Fruit fly (Drosophila melanogaster) whole organism, embryonic: Measurements from ENCODE around the gene TTLL1A.
A peak's percentile ranks its signal among the peaks of the same experiment; 100 is the strongest.

Source experiments
- Antp ChIP-seq: fragments of 200-800 bp; sonication (Bioruptor generic); optimal IDR thresholded peaks from 3 replicates; lab custom pipeline; 2016; ENCODE audit warnings: missing biosample characterization, missing genetic modification characterization
- BEAF-32 ChIP-seq: fragments of 200-800 bp; sonication (Bioruptor generic); optimal IDR thresholded peaks from 3 replicates; lab custom pipeline; 2017; ENCODE audit warnings: missing biosample characterization, missing genetic modification characterization, mild to moderate bottlenecking, moderate library complexity, missing genetic modification reagents
- CG17359 ChIP-seq: fragments of 200-800 bp; sonication (Bioruptor generic); optimal IDR thresholded peaks from 3 replicates; lab custom pipeline; 2018; ENCODE audit warnings: missing biosample characterization, mild to moderate bottlenecking, missing genetic modification characterization, moderate library complexity
- CG2116 ChIP-seq: fragments of 200-800 bp; sonication (Bioruptor generic); optimal IDR thresholded peaks from 3 replicates; lab custom pipeline; 2018; ENCODE audit warnings: missing biosample characterization, mild to moderate bottlenecking, missing genetic modification characterization
- CG2202 ChIP-seq: fragments of 200-800 bp; sonication (Bioruptor generic); optimal IDR thresholded peaks from 2 replicates; lab custom pipeline; 2018; ENCODE audit warnings: missing biosample characterization, mild to moderate bottlenecking, missing genetic modification characterization
- CG2875 ChIP-seq: fragments of 200-800 bp; sonication (Bioruptor generic); optimal IDR thresholded peaks from 2 replicates; lab custom pipeline; 2017; ENCODE audit warnings: missing biosample characterization, mild to moderate bottlenecking, missing genetic modification characterization, missing genetic modification reagents
- CG4424 ChIP-seq: fragments of 200-800 bp; sonication (Bioruptor generic); optimal IDR thresholded peaks from 3 replicates; lab custom pipeline; 2016; ENCODE audit warnings: missing biosample characterization, missing genetic modification characterization
- CG4707 ChIP-seq: fragments of 200-800 bp; sonication (Bioruptor generic); optimal IDR thresholded peaks from 2 replicates; lab custom pipeline; 2018; ENCODE audit warnings: missing biosample characterization, mild to moderate bottlenecking, missing genetic modification characterization, moderate library complexity
- CG7372 ChIP-seq: fragments of 200-800 bp; sonication (Bioruptor generic); IDR thresholded peaks from 2 replicates; pipeline ENCODE4 v1.3.6; 2022; ENCODE audit warnings: missing biosample characterization, missing genetic modification characterization
- CG8290 ChIP-seq, 3 experiments: fragments of 200-800 bp; sonication (Bioruptor generic); optimal IDR thresholded peaks; 2 replicates each; lab custom pipeline; 2016 to 2019; ENCODE audit warnings: missing biosample characterization in 3 of 3, missing genetic modification characterization in 3 of 3, mild to moderate bottlenecking in 2 of 3, moderate library complexity in 1 of 3
- HLH4C ChIP-seq: fragments of 200-800 bp; sonication (Bioruptor generic); IDR thresholded peaks from 3 replicates; pipeline ENCODE4 v1.3.6; 2022; ENCODE audit warnings: missing biosample characterization, missing genetic modification characterization; ENCODE audit not compliant: partially characterized antibody
- Opbp ChIP-seq: fragments of 200-800 bp; sonication (Bioruptor generic); IDR thresholded peaks from 3 replicates; pipeline ENCODE4 v1.3.6; 2022; ENCODE audit warnings: missing biosample characterization, missing genetic modification characterization; ENCODE audit not compliant: partially characterized antibody
- Spps ChIP-seq: fragments of 200-800 bp; sonication (Bioruptor generic); optimal IDR thresholded peaks from 2 replicates; lab custom pipeline; 2018; ENCODE audit warnings: missing biosample characterization, mild to moderate bottlenecking, missing genetic modification characterization
- cwo ChIP-seq: fragments of 200-800 bp; sonication (Bioruptor generic); optimal IDR thresholded peaks from 3 replicates; lab custom pipeline; 2017; ENCODE audit warnings: missing biosample characterization, missing genetic modification characterization, mild to moderate bottlenecking, moderate library complexity, missing genetic modification reagents
- exex ChIP-seq: fragments of 200-800 bp; sonication (Bioruptor generic); optimal IDR thresholded peaks from 4 replicates; lab custom pipeline; 2018; ENCODE audit warnings: missing biosample characterization, mild to moderate bottlenecking, missing genetic modification characterization, moderate library complexity
- hbn ChIP-seq: fragments of 200-800 bp; sonication (Bioruptor generic); IDR thresholded peaks from 2 replicates; pipeline ENCODE4 v1.3.6; 2022; ENCODE audit warnings: missing biosample characterization, missing genetic modification characterization; ENCODE audit not compliant: partially characterized antibody
- inv ChIP-seq: fragments of 200-800 bp; sonication (Bioruptor generic); IDR thresholded peaks from 2 replicates; pipeline ENCODE4 v1.3.6; 2022; ENCODE audit warnings: missing biosample characterization, missing genetic modification characterization; ENCODE audit not compliant: partially characterized antibody
- lilli ChIP-seq: fragments of 200-800 bp; sonication (Bioruptor generic); optimal IDR thresholded peaks from 3 replicates; lab custom pipeline; 2016; ENCODE audit warnings: missing biosample characterization, missing genetic modification characterization
- pfk ChIP-seq: fragments of 200-800 bp; sonication (Bioruptor generic); optimal IDR thresholded peaks from 2 replicates; lab custom pipeline; 2018; ENCODE audit warnings: missing biosample characterization, mild to moderate bottlenecking, missing genetic modification characterization, moderate library complexity
- tup ChIP-seq: fragments of 200-800 bp; sonication (Bioruptor generic); optimal IDR thresholded peaks from 2 replicates; lab custom pipeline; 2016; ENCODE audit warnings: missing biosample characterization, mild to moderate bottlenecking, missing genetic modification characterization, moderate library complexity
- wor ChIP-seq: fragments of 200-800 bp; sonication (Bioruptor generic); IDR thresholded peaks from 2 replicates; pipeline ENCODE4 v1.3.6; 2022; ENCODE audit warnings: missing biosample characterization, missing genetic modification characterization

Gene TTLL1A

dm6 chrX:17159116-17159515, 43.3 kb downstream of the TTLL1A start, which contains the start of gene xmas (continued):
- TF ChIP-seq CG4707 (GFP tag; lab: Kevin White, UChicago) (no peak), exex (tag; lab: Kevin White, UChicago) (no peak), CG17359 (tag; lab: Kevin White, UChicago) (no peak), CG8290 (GFP tag; optimal IDR thresholded peaks at IDR 0.05; lab: Kevin White, UChicago) (no peak), CG8290 (tag; optimal IDR thresholded peaks at IDR 0.05; lab: Kevin White, UChicago) (no peak), CG4424 (GFP tag; lab: Kevin White, UChicago) (no peak), BEAF-32 (GFP tag; lab: Kevin White, UChicago) (peak; percentile 36), cwo (GFP tag; lab: Kevin White, UChicago) (no peak), CG7372 (GFP tag; lab: Robert Waterston, UW) (no peak), wor (GFP tag; lab: Robert Waterston, UW) (no peak), pfk (GFP tag; lab: Kevin White, UChicago) (no peak), Opbp (GFP tag; lab: Robert Waterston, UW) (0 out of 3 replicates have a peak, but pooled peaks have one; percentile 20), CG2202 (tag; lab: Kevin White, UChicago) (no peak), inv (GFP tag; lab: Robert Waterston, UW) (no peak), lilli (GFP tag; lab: Kevin White, UChicago) (no peak), Antp (GFP tag; lab: Kevin White, UChicago) (no peak), CG2875 (GFP tag; lab: Kevin White, UChicago) (no peak), tup (GFP tag; lab: Kevin White, UChicago) (no peak), CG2116 (GFP tag; lab: Kevin White, UChicago) (no peak), Spps (tag; lab: Kevin White, UChicago) (no peak), hbn (GFP tag; lab: Robert Waterston, UW) (peak; percentile 25), HLH4C (GFP tag; lab: Robert Waterston, UW) (no peak)
- TF ChIP-seq, all 482 proteins: peak for 14
